Worm (Caenorhabditis elegans) whole organism, late embryonic: ENCODE measurements around the gene cng-2.
"Not testable (repeated sequence)": the region's sequence is repeated elsewhere in the genome, so short reads cannot be mapped to it uniquely, and the experiment has no call there.

Experiments
- K09A11.1 ChIP-seq: sonication (generic microtip); optimal IDR thresholded peaks from 2 replicates; lab custom pipeline; 2017; ENCODE audit warnings: antibody characterized with exemption, mild to moderate bottlenecking, missing genetic modification characterization, missing compliant biosample characterization; ENCODE audit not compliant: insufficient read depth
- T23F11.4 ChIP-seq: fragments of 200-800 bp; sonication (Bioruptor generic); optimal IDR thresholded peaks from 2 replicates; lab custom pipeline; 2018; ENCODE audit warnings: mild to moderate bottlenecking, missing genetic modification characterization, missing compliant biosample characterization
- Y22D7AL.16 ChIP-seq: sonication (generic microtip); optimal IDR thresholded peaks from 2 replicates; lab custom pipeline; 2016; ENCODE audit warnings: missing genetic modification characterization, missing compliant biosample characterization
- ahr-1 ChIP-seq: sonication (generic microtip); optimal IDR thresholded peaks from 2 replicates; lab custom pipeline; 2016; ENCODE audit warnings: missing genetic modification characterization, missing compliant biosample characterization
- ama-1 ChIP-seq: fragments of 150-350 bp; optimal IDR thresholded peaks from 2 replicates; lab custom pipeline; 2014
- ceh-14 ChIP-seq: sonication (generic microtip); optimal IDR thresholded peaks from 2 replicates; lab custom pipeline; 2016; ENCODE audit warnings: missing genotype, missing genetic modification characterization, missing compliant biosample characterization
- ceh-24 ChIP-seq: sonication (generic microtip); optimal IDR thresholded peaks from 2 replicates; lab custom pipeline; 2016; ENCODE audit warnings: mild to moderate bottlenecking, missing genetic modification characterization, missing compliant biosample characterization
- ceh-30 ChIP-seq: fragments of 150-350 bp; optimal IDR thresholded peaks from 2 replicates; lab custom pipeline; 2014; ENCODE audit warnings: missing biosample characterization, missing genetic modification characterization
- ceh-31 ChIP-seq: sonication (generic microtip); optimal IDR thresholded peaks from 2 replicates; lab custom pipeline; 2016; ENCODE audit warnings: missing genetic modification characterization, missing compliant biosample characterization
- ceh-48 ChIP-seq: sonication (generic microtip); optimal IDR thresholded peaks from 2 replicates; lab custom pipeline; 2016; ENCODE audit warnings: missing genetic modification characterization, inconsistent platforms, missing compliant biosample characterization
- ceh-6 ChIP-seq: fragments of 200-800 bp; sonication (Bioruptor generic); optimal IDR thresholded peaks from 2 replicates; lab custom pipeline; 2018; ENCODE audit warnings: mild to moderate bottlenecking, missing genetic modification characterization, missing compliant biosample characterization
- ceh-9 ChIP-seq: sonication (generic microtip); optimal IDR thresholded peaks from 2 replicates; lab custom pipeline; 2016; ENCODE audit warnings: mild to moderate bottlenecking, missing genetic modification characterization, inconsistent platforms, missing compliant biosample characterization
- che-1 ChIP-seq: sonication (generic microtip); optimal IDR thresholded peaks from 2 replicates; lab custom pipeline; 2016; ENCODE audit warnings: mild to moderate bottlenecking, missing genetic modification characterization, missing compliant biosample characterization
- dve-1 ChIP-seq: sonication (generic microtip); optimal IDR thresholded peaks from 2 replicates; lab custom pipeline; 2017; ENCODE audit warnings: antibody characterized with exemption, mild to moderate bottlenecking, missing genetic modification characterization, missing compliant biosample characterization
- elt-2 ChIP-seq: sonication (generic microtip); optimal IDR thresholded peaks from 2 replicates; lab custom pipeline; 2016; ENCODE audit warnings: missing genetic modification reagents, missing genetic modification characterization, missing compliant biosample characterization
- elt-4 ChIP-seq: sonication (generic microtip); optimal IDR thresholded peaks from 2 replicates; lab custom pipeline; 2016; ENCODE audit warnings: missing genetic modification characterization, missing compliant biosample characterization
- ets-4 ChIP-seq: sonication (generic microtip); optimal IDR thresholded peaks from 2 replicates; lab custom pipeline; 2016; ENCODE audit warnings: missing genetic modification characterization, missing compliant biosample characterization
- fax-1 ChIP-seq: sonication (generic microtip); optimal IDR thresholded peaks from 2 replicates; lab custom pipeline; 2016; ENCODE audit warnings: missing genotype, missing genetic modification characterization, missing compliant biosample characterization
- fkh-10 ChIP-seq: fragments of 150-350 bp; optimal IDR thresholded peaks from 2 replicates; lab custom pipeline; 2014; ENCODE audit warnings: missing biosample characterization, missing genetic modification reagents, missing genetic modification characterization
- hlh-13 ChIP-seq: fragments of 200-800 bp; sonication (Bioruptor generic); optimal IDR thresholded peaks from 2 replicates; lab custom pipeline; 2018; ENCODE audit warnings: mild to moderate bottlenecking, missing genetic modification characterization, missing compliant biosample characterization
- hlh-15 ChIP-seq: sonication (generic microtip); optimal IDR thresholded peaks from 2 replicates; lab custom pipeline; 2016; ENCODE audit warnings: missing genetic modification characterization, missing compliant biosample characterization
- hlh-30 ChIP-seq: sonication (generic microtip); optimal IDR thresholded peaks from 2 replicates; lab custom pipeline; 2017; ENCODE audit warnings: antibody characterized with exemption, missing genetic modification characterization, missing compliant biosample characterization; ENCODE audit not compliant: insufficient read depth
- hlh-6 ChIP-seq: sonication (generic microtip); optimal IDR thresholded peaks from 2 replicates; lab custom pipeline; 2016; ENCODE audit warnings: missing genotype, missing genetic modification characterization, missing compliant biosample characterization
- lim-6 ChIP-seq: sonication (generic microtip); optimal IDR thresholded peaks from 2 replicates; lab custom pipeline; 2016; ENCODE audit warnings: missing genetic modification characterization, missing compliant biosample characterization
- lin-11 ChIP-seq: fragments of 200-800 bp; sonication (Bioruptor generic); optimal IDR thresholded peaks from 2 replicates; lab custom pipeline; 2018; ENCODE audit warnings: mild to moderate bottlenecking, missing genetic modification characterization, missing compliant biosample characterization
- madf-2 ChIP-seq: sonication (generic microtip); optimal IDR thresholded peaks from 2 replicates; lab custom pipeline; 2017; ENCODE audit warnings: missing genetic modification characterization, missing compliant biosample characterization
- mec-3 ChIP-seq: sonication (generic microtip); optimal IDR thresholded peaks from 2 replicates; lab custom pipeline; 2016; ENCODE audit warnings: borderline replicate concordance, missing genetic modification characterization, missing compliant biosample characterization
- nhr-11 ChIP-seq: fragments of 150-350 bp; optimal IDR thresholded peaks from 2 replicates; lab custom pipeline; 2014; ENCODE audit warnings: missing biosample characterization, missing genetic modification characterization
- pat-9 ChIP-seq: fragments of 200-800 bp; sonication (Bioruptor generic); optimal IDR thresholded peaks from 2 replicates; lab custom pipeline; 2018; ENCODE audit warnings: mild to moderate bottlenecking, missing genetic modification characterization, moderate library complexity, missing compliant biosample characterization
- pax-1 ChIP-seq: fragments of 150-350 bp; optimal IDR thresholded peaks from 2 replicates; lab custom pipeline; 2014; ENCODE audit warnings: missing biosample characterization, missing genetic modification characterization
- pha-2 ChIP-seq: sonication (generic microtip); optimal IDR thresholded peaks from 2 replicates; lab custom pipeline; 2017; ENCODE audit warnings: mild to moderate bottlenecking, missing genetic modification characterization, missing compliant biosample characterization
- pha-4 ChIP-seq: fragments of 150-350 bp; optimal IDR thresholded peaks from 2 replicates; lab custom pipeline; 2018; ENCODE audit warnings: missing biosample characterization, missing genetic modification reagents, missing genetic modification characterization
- ref-2 ChIP-seq: sonication (generic microtip); optimal IDR thresholded peaks from 2 replicates; lab custom pipeline; 2016; ENCODE audit warnings: missing genetic modification characterization, missing compliant biosample characterization
- sdc-2 ChIP-seq: sonication (generic microtip); optimal IDR thresholded peaks from 2 replicates; lab custom pipeline; 2016; ENCODE audit warnings: missing genotype, missing genetic modification characterization, missing compliant biosample characterization
- sox-2 ChIP-seq: fragments of 200-800 bp; sonication (Bioruptor generic); IDR thresholded peaks from 2 replicates; pipeline ENCODE4 v1.3.6; 2022; ENCODE audit warnings: missing genetic modification reagents, missing genetic modification characterization, missing compliant biosample characterization
- syd-9 ChIP-seq: sonication (generic microtip); optimal IDR thresholded peaks from 2 replicates; lab custom pipeline; 2016; ENCODE audit warnings: mild to moderate bottlenecking, missing genetic modification characterization, moderate library complexity, missing compliant biosample characterization
- tbx-2 ChIP-seq: sonication (generic microtip); optimal IDR thresholded peaks from 2 replicates; lab custom pipeline; 2016; ENCODE audit warnings: missing genetic modification characterization, missing compliant biosample characterization
- tbx-7 ChIP-seq: sonication (generic microtip); optimal IDR thresholded peaks from 2 replicates; lab custom pipeline; 2016; ENCODE audit warnings: missing genotype, missing genetic modification characterization, missing compliant biosample characterization
- unc-3 ChIP-seq, 2 experiments: fragments of 200-800 bp in 1 of 2; sonication (Bioruptor generic) in 1 of 2; sonication (generic microtip) in 1 of 2; conservative IDR thresholded peaks in 1 of 2; optimal IDR thresholded peaks in 1 of 2; 2 replicates each; pipeline versions ENCODE4 v1.3.6 to Lab custom; 2016 to 2022; ENCODE audit warnings: missing compliant biosample characterization in 2 of 2, missing genetic modification characterization in 2 of 2, missing genetic modification reagents in 1 of 2
- unc-55 ChIP-seq: sonication (generic microtip); optimal IDR thresholded peaks from 2 replicates; lab custom pipeline; 2017; ENCODE audit warnings: missing biosample characterization, missing genetic modification reagents, missing genetic modification characterization
- unc-86 ChIP-seq: sonication (generic microtip); optimal IDR thresholded peaks from 2 replicates; lab custom pipeline; 2016; ENCODE audit warnings: missing genetic modification characterization, missing compliant biosample characterization
- zip-5 ChIP-seq: sonication (generic microtip); optimal IDR thresholded peaks from 2 replicates; lab custom pipeline; 2016; ENCODE audit warnings: missing genetic modification characterization, missing compliant biosample characterization
- ztf-16 ChIP-seq: sonication (generic microtip); optimal IDR thresholded peaks from 2 replicates; lab custom pipeline; 2017; ENCODE audit warnings: missing genetic modification characterization, missing compliant biosample characterization

The cng-2 gene

DNA sequence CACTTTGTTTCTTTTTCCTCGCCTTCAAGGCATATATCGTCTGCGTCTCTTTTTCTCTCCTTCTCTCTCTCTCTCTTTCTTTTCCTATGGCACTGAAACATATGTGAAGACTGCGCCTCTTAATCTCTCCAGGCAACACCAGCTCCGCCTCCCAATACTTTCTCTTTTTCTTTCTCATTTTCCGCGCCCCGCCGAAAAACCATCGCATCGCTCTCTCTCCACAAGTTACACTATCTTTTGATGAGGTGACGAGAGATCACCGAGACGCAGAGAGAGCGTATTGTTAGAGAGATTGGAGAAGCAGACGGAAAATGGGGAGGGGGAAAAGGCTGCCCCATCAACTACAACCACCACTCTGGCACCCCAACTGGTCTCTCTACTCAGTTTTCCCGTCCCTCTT, 11.8 kb downstream of the cng-2 start (continued):
- peak; percentile 93 for TF ChIP-seq ceh-14 (tag; lab: Kevin White, UChicago)
- TF ChIP-seq ztf-16 (tag; lab: Kevin White, UChicago) = no peak
- peak; percentile 77 for TF ChIP-seq ref-2 (tag; lab: Kevin White, UChicago)
- TF ChIP-seq unc-55 (GFP tag; lab: Kevin White, UChicago) = peak; percentile 91
- no peak for TF ChIP-seq nhr-11 (tag; lab: Kevin White, UChicago)
- 0 out of 2 replicates have a peak, but pooled peaks have one; percentile 16 for TF ChIP-seq sox-2 (GFP tag; lab: Robert Waterston, UW)
- TF ChIP-seq pat-9 (tag; lab: Kevin White, UChicago) = no peak
- TF ChIP-seq fax-1 = no peak
- TF ChIP-seq che-1 (tag; lab: Kevin White, UChicago) = peak; percentile 11
- no peak for TF ChIP-seq mec-3
- TF ChIP-seq hlh-15 (tag; lab: Kevin White, UChicago) = no peak
- TF ChIP-seq ahr-1 = no peak
- TF ChIP-seq unc-86 (tag; lab: Kevin White, UChicago) = peak; percentile 46
- no peak for TF ChIP-seq elt-2
- TF ChIP-seq ets-4 (tag; lab: Kevin White, UChicago) = peak; percentile 9
- no peak for TF ChIP-seq ama-1 (lab: Kevin White, UChicago)
- no peak for TF ChIP-seq ceh-9
- no peak for TF ChIP-seq Y22D7AL.16
- no peak for TF ChIP-seq hlh-30 (tag; lab: Kevin White, UChicago)
- no peak for TF ChIP-seq ceh-6 (GFP tag; lab: Kevin White, UChicago)
- peak; percentile 40 for TF ChIP-seq ceh-30
- TF ChIP-seq ceh-48 (tag; lab: Kevin White, UChicago) = peak; percentile 17
- peak; percentile 72 for TF ChIP-seq dve-1
- no peak for TF ChIP-seq pha-4
- no peak for TF ChIP-seq lim-6 (tag; lab: Kevin White, UChicago)
- no peak for TF ChIP-seq K09A11.1 (tag; lab: Kevin White, UChicago)
- TF ChIP-seq T23F11.4 (GFP tag; lab: Kevin White, UChicago) = no peak
- TF ChIP-seq sdc-2 (tag; lab: Kevin White, UChicago) = peak; percentile 30
- peak; percentile 69 for TF ChIP-seq tbx-2 (tag; lab: Kevin White, UChicago)
- TF ChIP-seq elt-4 = no peak
- peak; percentile 87 for TF ChIP-seq ceh-31 (tag; lab: Kevin White, UChicago)
- TF ChIP-seq hlh-13 (GFP tag; lab: Kevin White, UChicago) = no peak
- TF ChIP-seq ceh-24 (tag; lab: Kevin White, UChicago) = no peak
- TF ChIP-seq zip-5 (tag; lab: Kevin White, UChicago) = no peak
- TF ChIP-seq madf-2 (tag; lab: Kevin White, UChicago) = peak; percentile 17
- no peak for TF ChIP-seq pax-1 (tag; lab: Kevin White, UChicago)
- TF ChIP-seq syd-9 = peak; percentile 23
- TF ChIP-seq tbx-7 (tag; lab: Kevin White, UChicago) = no peak
- no peak for TF ChIP-seq hlh-6
- no peak for TF ChIP-seq fkh-10 (GFP tag; lab: Kevin White, UChicago)
- TF ChIP-seq unc-3 (GFP tag; conservative IDR thresholded peaks at IDR 0.05; lab: Robert Waterston, UW) = no peak
- TF ChIP-seq unc-3 (tag; optimal IDR thresholded peaks at IDR 0.05; lab: Kevin White, UChicago) = peak; percentile 31
- peak; percentile 2 for TF ChIP-seq lin-11 (tag; lab: Kevin White, UChicago)

- not testable (repeated sequence) for TF ChIP-seq pha-2 (tag; lab: Kevin White, UChicago); fax-1; Y22D7AL.16
- TF ChIP-seq, all 69 proteins: peak for 0; not testable (repeated sequence) for 69
These were observed 14.2 kb downstream of the cng-2 start, which contains the start of gene R05C11.4 for ce11 chrIV:2051195-2051594. Gene R05C11.4, plus strand, starts transcription at chrIV:2051495.
